Worm (Caenorhabditis elegans): ENCODE measurements around the gene K08F8.15.

Gene K08F8.15

DNA sequence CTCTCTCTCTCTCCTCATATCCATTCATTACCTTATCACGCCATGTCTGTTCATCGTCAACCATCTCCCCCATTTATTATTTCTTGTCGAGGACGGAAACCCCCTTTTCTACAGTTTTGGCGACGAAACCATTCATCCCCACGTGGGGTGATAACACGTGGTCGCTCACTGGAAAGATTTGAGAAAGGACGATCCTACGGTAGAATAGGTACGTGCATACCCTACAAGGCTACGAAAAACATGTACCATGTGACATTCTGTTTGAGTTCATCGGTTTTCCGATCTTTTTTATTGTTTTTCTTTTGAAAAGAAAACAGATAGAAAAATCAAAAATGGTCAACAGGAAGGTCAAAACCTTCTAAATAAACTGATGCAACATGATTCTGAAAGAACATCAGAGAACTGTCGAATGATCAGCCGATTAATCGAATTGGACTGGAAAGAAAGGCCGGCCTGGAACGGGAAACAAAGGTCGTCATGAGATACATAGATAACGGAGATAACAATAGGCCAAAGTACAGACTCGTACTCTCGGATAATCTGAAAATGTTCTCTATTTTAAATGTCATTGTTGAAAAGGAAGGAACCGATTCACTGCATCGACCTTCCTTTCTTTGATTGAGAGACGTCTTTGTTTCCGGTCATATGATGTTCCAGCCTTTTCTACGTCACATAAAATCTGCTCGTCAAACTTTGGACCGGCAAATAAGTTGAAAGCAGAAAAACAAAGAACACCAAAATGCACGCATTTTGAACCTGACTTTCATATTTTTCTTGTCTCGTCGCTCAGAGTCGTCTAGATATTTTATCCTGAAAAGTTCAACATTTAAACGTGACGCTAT lies 24.4 kb upstream of the K08F8.15 start:
- no peak for TF ChIP-seq skn-1 (tag; optimal IDR thresholded peaks at IDR 0.05)
- peak; percentile 43 for TF ChIP-seq crh-2 (tag; optimal IDR thresholded peaks at IDR 0.05)
- TF ChIP-seq ceh-16 (tag; optimal IDR thresholded peaks at IDR 0.05) = no peak
- TF ChIP-seq nhr-25 (tag; optimal IDR thresholded peaks at IDR 0.05) = peak; percentile 95
- no peak for TF ChIP-seq snpc-4 (tag; optimal IDR thresholded peaks at IDR 0.05)
- TF ChIP-seq nhr-23 (tag; optimal IDR thresholded peaks at IDR 0.05) = no peak
- peak; percentile 73 for TF ChIP-seq Y55F3AM.14 (GFP tag; optimal IDR thresholded peaks at IDR 0.05)
- TF ChIP-seq lin-11 (tag; optimal IDR thresholded peaks at IDR 0.05) = no peak
- TF ChIP-seq nhr-6 (tag; optimal IDR thresholded peaks at IDR 0.05) = peak; percentile 27
- TF ChIP-seq fos-1 (tag; optimal IDR thresholded peaks at IDR 0.05) = peak; percentile 18
- TF ChIP-seq gmeb-1 (tag; optimal IDR thresholded peaks at IDR 0.05) = peak; percentile 66
- peak; percentile 78 for TF ChIP-seq blmp-1 (tag; optimal IDR thresholded peaks at IDR 0.05; ENCODE audit: insufficient read depth)
- no peak for TF ChIP-seq sma-3 (GFP tag; optimal IDR thresholded peaks at IDR 0.05)
- peak; percentile 22 for TF ChIP-seq C34F6.9 (tag; optimal IDR thresholded peaks at IDR 0.05)
- peak; percentile 38 for TF ChIP-seq egl-27 (tag; optimal IDR thresholded peaks at IDR 0.05)
- peak; percentile 16 for TF ChIP-seq sem-4 (tag; optimal IDR thresholded peaks at IDR 0.05)
- no peak for TF ChIP-seq mbf-1 (tag; optimal IDR thresholded peaks at IDR 0.05)
- no peak for TF ChIP-seq unc-62 (GFP tag; optimal IDR thresholded peaks at IDR 0.05)
- peak; percentile 14 for TF ChIP-seq mab-5 (tag; optimal IDR thresholded peaks at IDR 0.05)
- TF ChIP-seq nhr-129 (tag; optimal IDR thresholded peaks at IDR 0.05) = peak; percentile 58
- peak in 1 of 2 experiments; percentile 72 for TF ChIP-seq lsy-2 (tag; optimal IDR thresholded peaks at IDR 0.05)
- TF ChIP-seq dmd-4 (tag; optimal IDR thresholded peaks at IDR 0.05) = no peak
- TF ChIP-seq F13H6.1 (tag; optimal IDR thresholded peaks at IDR 0.05) = peak; percentile 38
- TF ChIP-seq nhr-21 (tag; optimal IDR thresholded peaks at IDR 0.05) = peak; percentile 95
- no peak for TF ChIP-seq aly-2 (tag; optimal IDR thresholded peaks at IDR 0.05)
- no peak for TF ChIP-seq R02D3.7 (tag; optimal IDR thresholded peaks at IDR 0.05)
- no peak for TF ChIP-seq ztf-1 (GFP tag; conservative IDR thresholded peaks at IDR 0.05)
- TF ChIP-seq peb-1 (tag; optimal IDR thresholded peaks at IDR 0.05) = no peak
- TF ChIP-seq nhr-12 (tag; optimal IDR thresholded peaks at IDR 0.05) = no peak
- TF ChIP-seq elt-1 (tag; optimal IDR thresholded peaks at IDR 0.05) = no peak
- TF ChIP-seq ZK546.5 (tag; optimal IDR thresholded peaks at IDR 0.05) = no peak
- peak; percentile 14 for TF ChIP-seq lin-13 (GFP tag; optimal IDR thresholded peaks at IDR 0.05)
- no peak for TF ChIP-seq lin-39 (tag; optimal IDR thresholded peaks at IDR 0.05)
- TF ChIP-seq zag-1 (tag; optimal IDR thresholded peaks at IDR 0.05) = no peak
- TF ChIP-seq nhr-10 (tag; optimal IDR thresholded peaks at IDR 0.05) = no peak
- TF ChIP-seq nhr-77 (tag; optimal IDR thresholded peaks at IDR 0.05) = no peak
- TF ChIP-seq sma-9 (GFP tag; optimal IDR thresholded peaks at IDR 0.05) = peak; percentile 98
- no peak for TF ChIP-seq sma-9 (tag; optimal IDR thresholded peaks at IDR 0.05)
- no peak for TF ChIP-seq ama-1 (optimal IDR thresholded peaks at IDR 0.05)
- no peak for TF ChIP-seq nhr-237 (tag; optimal IDR thresholded peaks at IDR 0.05)
- TF ChIP-seq ztf-4 (tag; optimal IDR thresholded peaks at IDR 0.05) = no peak
- no peak for TF ChIP-seq elt-3 (tag; optimal IDR thresholded peaks at IDR 0.05)
- no peak for TF ChIP-seq ceh-82 (tag; optimal IDR thresholded peaks at IDR 0.05)
- no peak for TF ChIP-seq alr-1 (tag; optimal IDR thresholded peaks at IDR 0.05)
- no peak for TF ChIP-seq nhr-11 (tag; optimal IDR thresholded peaks at IDR 0.05)
- TF ChIP-seq mdl-1 (tag; optimal IDR thresholded peaks at IDR 0.05) = peak; percentile 89 to 90
- no peak for TF ChIP-seq ztf-11 (tag; optimal IDR thresholded peaks at IDR 0.05)
- TF ChIP-seq unc-39 (tag; optimal IDR thresholded peaks at IDR 0.05) = no peak
- TF ChIP-seq unc-55 (GFP tag; optimal IDR thresholded peaks at IDR 0.05) = no peak

All from whole organism, L2 larva.